Worm (Caenorhabditis elegans) whole organism, L3 larva: ENCODE results near the gene F10E9.3.

ENCODE experiments used
- R02D3.7 ChIP-seq: fragments of 150-350 bp; optimal IDR thresholded peaks from 2 replicates; lab custom pipeline; 2014; ENCODE audit warnings: missing biosample characterization, missing genetic modification characterization
- ZK546.5 ChIP-seq: sonication (generic microtip); optimal IDR thresholded peaks from 2 replicates; lab custom pipeline; 2017; ENCODE audit warnings: missing biosample characterization, missing genetic modification characterization
- ceh-16 ChIP-seq: sonication (generic microtip); optimal IDR thresholded peaks from 2 replicates; lab custom pipeline; 2017; ENCODE audit warnings: missing biosample characterization, missing genetic modification characterization
- hmg-11 ChIP-seq: sonication (generic microtip); optimal IDR thresholded peaks from 2 replicates; lab custom pipeline; 2016; ENCODE audit warnings: missing genetic modification characterization, missing compliant biosample characterization
- nfya-1 ChIP-seq: sonication (generic microtip); optimal IDR thresholded peaks from 2 replicates; lab custom pipeline; 2017; ENCODE audit warnings: missing genetic modification characterization, mild to moderate bottlenecking, missing compliant biosample characterization, antibody characterized with exemption, moderate library complexity; ENCODE audit not compliant: insufficient read depth
- nhr-237 ChIP-seq: fragments of 150-350 bp; optimal IDR thresholded peaks from 2 replicates; lab custom pipeline; 2014; ENCODE audit warnings: missing biosample characterization, missing genetic modification characterization
- snpc-4 ChIP-seq: fragments of 150-350 bp; optimal IDR thresholded peaks from 2 replicates; lab custom pipeline; 2014; ENCODE audit warnings: missing biosample characterization, missing genetic modification characterization
- zag-1 ChIP-seq: fragments of 150-350 bp; optimal IDR thresholded peaks from 2 replicates; lab custom pipeline; 2014; ENCODE audit warnings: missing biosample characterization, missing genetic modification characterization
- ztf-11 ChIP-seq: fragments of 150-350 bp; optimal IDR thresholded peaks from 2 replicates; lab custom pipeline; 2014; ENCODE audit warnings: missing biosample characterization, missing genetic modification characterization

ce11 chrIII:8286824-8287223, 24.0 kb upstream of the F10E9.3 start:
- no peak for TF ChIP-seq ZK546.5 (tag; lab: Kevin White, UChicago)
- TF ChIP-seq ztf-11 = no peak
- no peak for TF ChIP-seq ceh-16
- TF ChIP-seq R02D3.7 (tag; lab: Kevin White, UChicago) = no peak
- TF ChIP-seq snpc-4 (tag; lab: Kevin White, UChicago) = no peak
- TF ChIP-seq nfya-1 = no peak
- no peak for TF ChIP-seq hmg-11 (tag; lab: Kevin White, UChicago)
- no peak for TF ChIP-seq zag-1 (tag; lab: Kevin White, UChicago)
- TF ChIP-seq nhr-237 = no peak
